Worm (Caenorhabditis elegans) whole organism, L4 larva: ENCODE data around the gene spp-14.

Source experiments
- ceh-82 ChIP-seq: sonication (generic microtip); optimal IDR thresholded peaks from 2 replicates; lab custom pipeline; 2017; ENCODE audit warnings: missing biosample characterization, missing genetic modification characterization
- dve-1 ChIP-seq: sonication (generic microtip); optimal IDR thresholded peaks from 2 replicates; lab custom pipeline; 2017; ENCODE audit warnings: antibody characterized with exemption, mild to moderate bottlenecking, missing genetic modification characterization, missing compliant biosample characterization; ENCODE audit not compliant: insufficient read depth
- lin-13 ChIP-seq: fragments of 150-350 bp; optimal IDR thresholded peaks from 2 replicates; lab custom pipeline; 2014; ENCODE audit warnings: missing biosample characterization, missing genetic modification reagents, missing genetic modification characterization
- nhr-28 ChIP-seq: fragments of 150-350 bp; optimal IDR thresholded peaks from 2 replicates; lab custom pipeline; 2014; ENCODE audit warnings: missing biosample characterization, missing genetic modification characterization
- nhr-77 ChIP-seq: fragments of 150-350 bp; optimal IDR thresholded peaks from 2 replicates; lab custom pipeline; 2014; ENCODE audit warnings: missing biosample characterization, missing genetic modification characterization
- skn-1 ChIP-seq: fragments of 150-350 bp; optimal IDR thresholded peaks from 2 replicates; lab custom pipeline; 2014; ENCODE audit warnings: missing biosample characterization, missing genetic modification characterization
- zag-1 ChIP-seq: fragments of 150-350 bp; optimal IDR thresholded peaks from 2 replicates; lab custom pipeline; 2014; ENCODE audit warnings: missing biosample characterization, missing genetic modification characterization

DNA sequence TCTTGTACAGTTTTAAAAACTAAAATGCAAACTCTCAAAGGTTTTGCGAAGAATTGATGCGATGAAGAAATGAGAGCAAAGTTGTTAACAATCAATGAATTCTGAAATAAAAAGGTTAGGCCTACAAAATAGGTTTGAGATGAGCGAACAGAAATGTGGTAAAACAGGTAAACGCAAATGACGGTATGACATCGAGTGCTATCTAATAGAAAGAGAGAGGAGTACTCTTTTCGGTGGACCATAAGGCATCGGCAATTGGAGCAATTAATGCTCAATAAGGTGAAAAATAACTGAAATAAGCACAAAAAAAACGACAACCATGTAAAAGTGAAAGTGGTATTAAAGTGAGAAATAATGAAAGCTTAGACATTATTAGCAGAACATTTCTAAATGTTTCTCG is 10.4 kb downstream of the spp-14 start, which contains the start of gene set-12:
- TF ChIP-seq nhr-28 (tag; lab: Kevin White, UChicago) (no peak), dve-1 (tag; lab: Kevin White, UChicago) (no peak), nhr-77 (tag; lab: Kevin White, UChicago) (no peak), lin-13 (no peak), ceh-82 (tag; lab: Kevin White, UChicago) (no peak), zag-1 (tag; lab: Kevin White, UChicago) (no peak), skn-1 (no peak)
